Fruit fly (Drosophila melanogaster) whole organism, embryonic: Measurements from ENCODE around the gene CG13088.
A peak's percentile ranks its signal among the peaks of the same experiment; 100 is the strongest.

Experiments
- Bdp1 ChIP-seq: fragments of 200-800 bp; sonication (Bioruptor generic); optimal IDR thresholded peaks from 3 replicates; lab custom pipeline; 2016; ENCODE audit warnings: missing biosample characterization, missing genetic modification characterization
- Bgb ChIP-seq: fragments of 200-800 bp; sonication (Bioruptor generic); IDR thresholded peaks from 2 replicates; pipeline ENCODE4 v1.3.6; 2022; ENCODE audit warnings: missing biosample characterization, missing genetic modification characterization; ENCODE audit not compliant: partially characterized antibody
- CG11085 ChIP-seq: fragments of 200-800 bp; sonication (Bioruptor generic); IDR thresholded peaks from 2 replicates; pipeline ENCODE4 v1.3.6; 2022; ENCODE audit warnings: missing biosample characterization, missing genetic modification characterization
- CG11247 ChIP-seq: fragments of 200-800 bp; sonication (Bioruptor generic); IDR thresholded peaks from 2 replicates; pipeline ENCODE4 v1.3.6; 2022; ENCODE audit warnings: missing biosample characterization, missing genetic modification characterization
- CG14050 ChIP-seq: fragments of 200-800 bp; sonication (Bioruptor generic); IDR thresholded peaks from 3 replicates; pipeline ENCODE4 v1.3.6; 2022; ENCODE audit warnings: missing biosample characterization, missing genetic modification characterization
- CG14965 ChIP-seq: fragments of 200-800 bp; sonication (Bioruptor generic); optimal IDR thresholded peaks from 2 replicates; lab custom pipeline; 2016; ENCODE audit warnings: missing biosample characterization, missing genetic modification characterization, borderline replicate concordance
- CG16813 ChIP-seq: fragments of 200-800 bp; sonication (Bioruptor generic); IDR thresholded peaks from 3 replicates; pipeline ENCODE4 v1.3.6; 2022; ENCODE audit warnings: missing biosample characterization, missing genetic modification characterization; ENCODE audit not compliant: partially characterized antibody
- CG17829 ChIP-seq: fragments of 200-800 bp; optimal IDR thresholded peaks from 2 replicates; lab custom pipeline; 2019; ENCODE audit warnings: missing biosample characterization, mild to moderate bottlenecking, missing genetic modification characterization, moderate library complexity
- CG3281 ChIP-seq: fragments of 200-800 bp; sonication (Bioruptor generic); optimal IDR thresholded peaks from 3 replicates; lab custom pipeline; 2017; ENCODE audit warnings: missing biosample characterization, mild to moderate bottlenecking, missing genetic modification characterization
- CG33213 ChIP-seq: fragments of 200-800 bp; sonication (Bioruptor generic); optimal IDR thresholded peaks from 3 replicates; lab custom pipeline; 2016; ENCODE audit warnings: missing biosample characterization, missing genetic modification characterization
- CG34224 ChIP-seq: fragments of 200-800 bp; sonication (Bioruptor generic); IDR thresholded peaks from 3 replicates; pipeline ENCODE4 v1.3.6; 2022; ENCODE audit warnings: missing biosample characterization, missing genetic modification characterization; ENCODE audit not compliant: partially characterized antibody
- CG34376 ChIP-seq: fragments of 200-800 bp; sonication (Bioruptor generic); optimal IDR thresholded peaks from 2 replicates; lab custom pipeline; 2018; ENCODE audit warnings: missing biosample characterization, mild to moderate bottlenecking, missing genetic modification characterization
- CG42726 ChIP-seq: fragments of 200-800 bp; sonication (Bioruptor generic); IDR thresholded peaks from 2 replicates; pipeline ENCODE4 v1.3.6; 2022; ENCODE audit warnings: missing biosample characterization, missing genetic modification characterization; ENCODE audit not compliant: partially characterized antibody
- CG6791 ChIP-seq: fragments of 200-800 bp; sonication (Bioruptor generic); IDR thresholded peaks from 3 replicates; pipeline ENCODE4 v1.3.6; 2022; ENCODE audit warnings: missing biosample characterization, missing genetic modification characterization; ENCODE audit not compliant: partially characterized antibody
- CG7839 ChIP-seq: fragments of 200-800 bp; sonication (Bioruptor generic); optimal IDR thresholded peaks from 3 replicates; lab custom pipeline; 2018; ENCODE audit warnings: missing biosample characterization, mild to moderate bottlenecking, missing genetic modification characterization, moderate library complexity
- CTCF ChIP-seq: fragments of 200-800 bp; sonication (Bioruptor generic); optimal IDR thresholded peaks from 2 replicates; lab custom pipeline; 2017; ENCODE audit warnings: missing biosample characterization, mild to moderate bottlenecking, missing genetic modification characterization, moderate library complexity
- Dll ChIP-seq: fragments of 200-800 bp; sonication (Bioruptor generic); IDR thresholded peaks from 4 replicates; pipeline ENCODE4 v1.3.6; 2022; ENCODE audit warnings: missing biosample characterization, missing genetic modification characterization; ENCODE audit not compliant: partially characterized antibody
- Doc3 ChIP-seq: fragments of 200-800 bp; sonication (Bioruptor generic); IDR thresholded peaks from 3 replicates; pipeline ENCODE4 v1.3.6; 2022; ENCODE audit warnings: missing biosample characterization, missing genetic modification characterization; ENCODE audit not compliant: partially characterized antibody
- HLH4C ChIP-seq: fragments of 200-800 bp; sonication (Bioruptor generic); IDR thresholded peaks from 3 replicates; pipeline ENCODE4 v1.3.6; 2022; ENCODE audit warnings: missing biosample characterization, missing genetic modification characterization; ENCODE audit not compliant: partially characterized antibody
- HmgZ ChIP-seq: fragments of 200-800 bp; sonication (Bioruptor generic); optimal IDR thresholded peaks from 2 replicates; lab custom pipeline; 2018; ENCODE audit warnings: missing biosample characterization, mild to moderate bottlenecking, missing genetic modification characterization
- Med ChIP-seq: fragments of 200-800 bp; sonication (Bioruptor generic); peaks from one replicate; lab custom pipeline; 2016; ENCODE audit warnings: missing biosample characterization, missing genetic modification characterization, mild to moderate bottlenecking, inconsistent platforms, moderate library complexity
- Opbp ChIP-seq: fragments of 200-800 bp; sonication (Bioruptor generic); IDR thresholded peaks from 3 replicates; pipeline ENCODE4 v1.3.6; 2022; ENCODE audit warnings: missing biosample characterization, missing genetic modification characterization; ENCODE audit not compliant: partially characterized antibody
- Scr ChIP-seq: fragments of 200-800 bp; sonication (Bioruptor generic); IDR thresholded peaks from 2 replicates; pipeline ENCODE4 v1.3.6; 2022; ENCODE audit warnings: missing biosample characterization, missing genetic modification characterization; ENCODE audit not compliant: partially characterized antibody
- ato ChIP-seq: fragments of 200-800 bp; sonication (Bioruptor generic); IDR thresholded peaks from 2 replicates; pipeline ENCODE4 v1.3.6; 2022; ENCODE audit warnings: missing biosample characterization, missing genetic modification characterization; ENCODE audit not compliant: partially characterized antibody
- bbx ChIP-seq: fragments of 200-800 bp; sonication (Bioruptor generic); IDR thresholded peaks from 2 replicates; pipeline ENCODE4 v1.3.6; 2022; ENCODE audit warnings: missing biosample characterization, missing genetic modification characterization; ENCODE audit not compliant: partially characterized antibody
- chinmo ChIP-seq: fragments of 200-800 bp; sonication (Bioruptor generic); IDR thresholded peaks from 4 replicates; pipeline ENCODE4 v1.3.6; 2022; ENCODE audit warnings: missing biosample characterization, missing genetic modification characterization; ENCODE audit not compliant: partially characterized antibody
- exex ChIP-seq: fragments of 200-800 bp; sonication (Bioruptor generic); optimal IDR thresholded peaks from 4 replicates; lab custom pipeline; 2018; ENCODE audit warnings: missing biosample characterization, mild to moderate bottlenecking, missing genetic modification characterization, moderate library complexity
- hb ChIP-seq: fragments of 200-800 bp; sonication (Bioruptor generic); IDR thresholded peaks from 3 replicates; pipeline ENCODE4 v1.3.6; 2022; ENCODE audit warnings: missing biosample characterization, missing genetic modification characterization; ENCODE audit not compliant: partially characterized antibody
- inv ChIP-seq: fragments of 200-800 bp; sonication (Bioruptor generic); IDR thresholded peaks from 2 replicates; pipeline ENCODE4 v1.3.6; 2022; ENCODE audit warnings: missing biosample characterization, missing genetic modification characterization; ENCODE audit not compliant: partially characterized antibody
- lab ChIP-seq: fragments of 200-800 bp; sonication (Bioruptor generic); optimal IDR thresholded peaks from 3 replicates; lab custom pipeline; 2017; ENCODE audit warnings: missing biosample characterization, missing genetic modification characterization, mild to moderate bottlenecking, moderate library complexity, missing genetic modification reagents
- lbe ChIP-seq: fragments of 200-800 bp; sonication (Bioruptor generic); optimal IDR thresholded peaks from 2 replicates; lab custom pipeline; 2016; ENCODE audit warnings: missing biosample characterization, mild to moderate bottlenecking, missing genetic modification characterization
- mld ChIP-seq: fragments of 200-800 bp; sonication (Bioruptor generic); IDR thresholded peaks from 3 replicates; pipeline ENCODE4 v1.3.6; 2022; ENCODE audit warnings: missing biosample characterization, missing genetic modification characterization; ENCODE audit not compliant: partially characterized antibody
- pan ChIP-seq, 4 experiments: fragments of >200 bp in 3 of 4; fragments of 200-800 bp in 1 of 4; sonication (Bioruptor generic) in 1 of 4; optimal IDR thresholded peaks in 3 of 4; IDR thresholded peaks in 1 of 4; 2 replicates each; pipeline versions ENCODE4 v1.3.6 to Lab custom; 2017 to 2022; ENCODE audit warnings: missing biosample characterization in 2 of 4, missing genetic modification characterization in 2 of 4, mixed read lengths in 1 of 4
- sens ChIP-seq: fragments of 200-800 bp; sonication (Bioruptor generic); peaks from one replicate; lab custom pipeline; 2016; ENCODE audit warnings: missing biosample characterization, missing genetic modification characterization
- tio ChIP-seq: fragments of 200-800 bp; sonication (Bioruptor generic); optimal IDR thresholded peaks from 2 replicates; lab custom pipeline; 2017; ENCODE audit warnings: missing biosample characterization, missing genetic modification characterization, inconsistent platforms
- tna ChIP-seq: fragments of 200-800 bp; sonication (Bioruptor generic); IDR thresholded peaks from 2 replicates; pipeline ENCODE4 v1.3.6; 2022; ENCODE audit warnings: missing biosample characterization, missing genetic modification characterization; ENCODE audit not compliant: partially characterized antibody
- vnd ChIP-seq: fragments of 200-800 bp; sonication (Bioruptor generic); IDR thresholded peaks from 3 replicates; pipeline ENCODE4 v1.3.6; 2022; ENCODE audit warnings: missing biosample characterization, missing genetic modification characterization; ENCODE audit not compliant: partially characterized antibody
- vvl ChIP-seq: fragments of 200-800 bp; sonication (Bioruptor generic); IDR thresholded peaks from 2 replicates; pipeline ENCODE4 v1.3.6; 2022; ENCODE audit warnings: missing biosample characterization, missing genetic modification characterization
- zen2 ChIP-seq: fragments of 200-800 bp; sonication (Bioruptor generic); IDR thresholded peaks from 3 replicates; pipeline ENCODE4 v1.3.6; 2022; ENCODE audit warnings: missing biosample characterization, missing genetic modification characterization; ENCODE audit not compliant: partially characterized antibody
- zfh1 ChIP-seq: fragments of 200-800 bp; sonication (Bioruptor generic); IDR thresholded peaks from 3 replicates; pipeline ENCODE4 v1.3.6; 2022; ENCODE audit warnings: missing biosample characterization, missing genetic modification characterization

Gene CG13088

dm6 chr2L:8485562-8485961 lies 3.2 kb upstream of the CG13088 start (continued):
- TF ChIP-seq mld (GFP tag; lab: Robert Waterston, UW) (peak; percentile 67; the same call in 2 of the 3 replicates), lbe (GFP tag; lab: Kevin White, UChicago) (no peak), vnd (GFP tag; lab: Robert Waterston, UW) (peak; percentile 37; the same call in 1 of the 3 replicates), CTCF (GFP tag; lab: Kevin White, UChicago) (peak; percentile 96), CG33213 (GFP tag; lab: Kevin White, UChicago) (peak; percentile 7), CG16813 (GFP tag; lab: Robert Waterston, UW) (peak; percentile 66), CG6791 (GFP tag; lab: Robert Waterston, UW) (peak; percentile 71), CG11085 (GFP tag; lab: Robert Waterston, UW) (no peak), zen2 (GFP tag; lab: Robert Waterston, UW) (peak; percentile 68), Dll (GFP tag; lab: Robert Waterston, UW) (0 out of 4 replicates have a peak, but pooled peaks have one; percentile 26), Doc3 (GFP tag; lab: Robert Waterston, UW) (peak; percentile 22; the same call in 1 of the 3 replicates), CG17829 (tag; lab: Kevin White, UChicago) (peak; percentile 6), tio (no peak), sens (peak; percentile 87), exex (peak; percentile 37), chinmo (peak; percentile 50; the same call in 1 of the 4 replicates), CG14050 (GFP tag; lab: Robert Waterston, UW) (no peak), HLH4C (GFP tag; lab: Robert Waterston, UW) (peak; percentile 62), Bgb (GFP tag; lab: Robert Waterston, UW) (peak; percentile 78), CG7839 (tag; lab: Kevin White, UChicago) (peak; percentile 22), CG34376 (GFP tag; lab: Kevin White, UChicago) (peak; percentile 29), HmgZ (tag; lab: Kevin White, UChicago) (peak; percentile 50), bbx (GFP tag; lab: Robert Waterston, UW) (peak; percentile 76), Scr (peak; percentile 56), tna (peak; percentile 67; the same call in 1 of the 2 replicates), Bdp1 (GFP tag; lab: Kevin White, UChicago) (peak; percentile 100), Med (GFP tag; lab: Kevin White, UChicago) (peak; percentile 76), CG34224 (GFP tag; lab: Robert Waterston, UW) (peak; percentile 57; the same call in 2 of the 3 replicates), vvl (GFP tag; lab: Robert Waterston, UW) (peak; percentile 37; the same call in 1 of the 2 replicates), pan (optimal IDR thresholded peaks at IDR 0.05; lab: Kevin White, UChicago) (no peak), pan (GFP tag; optimal IDR thresholded peaks at IDR 0.05 in 1 of 2, IDR thresholded peaks at IDR 0.05 in 1 of 2) (peak in 1 of 2 experiments; percentile 11), Opbp (GFP tag; lab: Robert Waterston, UW) (peak; percentile 76), inv (GFP tag; lab: Robert Waterston, UW) (peak; percentile 42; the same call in 1 of the 2 replicates), ato (GFP tag; lab: Robert Waterston, UW) (peak; percentile 38; the same call in 1 of the 2 replicates), CG11247 (GFP tag; lab: Robert Waterston, UW) (no peak), CG14965 (GFP tag; lab: Kevin White, UChicago) (no peak), zfh1 (peak; percentile 29; the same call in 1 of the 3 replicates), lab (no peak), CG3281 (GFP tag; lab: Kevin White, UChicago) (peak; percentile 3), CG42726 (GFP tag; lab: Robert Waterston, UW) (peak; percentile 89), hb (GFP tag; lab: Robert Waterston, UW) (0 out of 3 replicates have a peak, but pooled peaks have one; percentile 39)
